Worm (Caenorhabditis elegans) whole organism, late embryonic: ENCODE data around the gene ssp-10.

Experiments used
- C38D4.7 ChIP-seq: fragments of 200-800 bp; sonication (Bioruptor generic); optimal IDR thresholded peaks from 2 replicates; lab custom pipeline; 2018; ENCODE audit warnings: mild to moderate bottlenecking, missing genetic modification characterization, moderate library complexity, missing compliant biosample characterization
- F13H6.1 ChIP-seq: sonication (generic microtip); optimal IDR thresholded peaks from 2 replicates; lab custom pipeline; 2016; ENCODE audit warnings: missing genetic modification characterization, missing compliant biosample characterization
- K02D7.2 ChIP-seq: sonication (generic microtip); optimal IDR thresholded peaks from 2 replicates; lab custom pipeline; 2017; ENCODE audit warnings: mild to moderate bottlenecking, missing genetic modification characterization, missing compliant biosample characterization
- K09A11.1 ChIP-seq: sonication (generic microtip); optimal IDR thresholded peaks from 2 replicates; lab custom pipeline; 2017; ENCODE audit warnings: antibody characterized with exemption, mild to moderate bottlenecking, missing genetic modification characterization, missing compliant biosample characterization; ENCODE audit not compliant: insufficient read depth
- Y22D7AL.16 ChIP-seq: sonication (generic microtip); optimal IDR thresholded peaks from 2 replicates; lab custom pipeline; 2016; ENCODE audit warnings: missing genetic modification characterization, missing compliant biosample characterization
- ama-1 ChIP-seq: fragments of 150-350 bp; optimal IDR thresholded peaks from 2 replicates; lab custom pipeline; 2014
- ceh-14 ChIP-seq: sonication (generic microtip); optimal IDR thresholded peaks from 2 replicates; lab custom pipeline; 2016; ENCODE audit warnings: missing genotype, missing genetic modification characterization, missing compliant biosample characterization
- ceh-19 ChIP-seq: fragments of 200-800 bp; sonication (Bioruptor generic); optimal IDR thresholded peaks from 2 replicates; lab custom pipeline; 2018; ENCODE audit warnings: mild to moderate bottlenecking, missing genetic modification characterization, missing compliant biosample characterization
- ceh-2 ChIP-seq: sonication (generic microtip); optimal IDR thresholded peaks from 2 replicates; lab custom pipeline; 2016; ENCODE audit warnings: missing genotype, missing genetic modification characterization, missing compliant biosample characterization
- ceh-22 ChIP-seq: sonication (generic microtip); optimal IDR thresholded peaks from 2 replicates; lab custom pipeline; 2017; ENCODE audit warnings: missing biosample characterization, missing genetic modification characterization
- ceh-30 ChIP-seq: fragments of 150-350 bp; optimal IDR thresholded peaks from 2 replicates; lab custom pipeline; 2014; ENCODE audit warnings: missing biosample characterization, missing genetic modification characterization
- ceh-48 ChIP-seq: sonication (generic microtip); optimal IDR thresholded peaks from 2 replicates; lab custom pipeline; 2016; ENCODE audit warnings: missing genetic modification characterization, inconsistent platforms, missing compliant biosample characterization
- ceh-6 ChIP-seq: fragments of 200-800 bp; sonication (Bioruptor generic); optimal IDR thresholded peaks from 2 replicates; lab custom pipeline; 2018; ENCODE audit warnings: mild to moderate bottlenecking, missing genetic modification characterization, missing compliant biosample characterization
- ceh-9 ChIP-seq: sonication (generic microtip); optimal IDR thresholded peaks from 2 replicates; lab custom pipeline; 2016; ENCODE audit warnings: mild to moderate bottlenecking, missing genetic modification characterization, inconsistent platforms, missing compliant biosample characterization
- che-1 ChIP-seq: sonication (generic microtip); optimal IDR thresholded peaks from 2 replicates; lab custom pipeline; 2016; ENCODE audit warnings: mild to moderate bottlenecking, missing genetic modification characterization, missing compliant biosample characterization
- dve-1 ChIP-seq: sonication (generic microtip); optimal IDR thresholded peaks from 2 replicates; lab custom pipeline; 2017; ENCODE audit warnings: antibody characterized with exemption, mild to moderate bottlenecking, missing genetic modification characterization, missing compliant biosample characterization
- elt-2 ChIP-seq: sonication (generic microtip); optimal IDR thresholded peaks from 2 replicates; lab custom pipeline; 2016; ENCODE audit warnings: missing genetic modification reagents, missing genetic modification characterization, missing compliant biosample characterization
- elt-4 ChIP-seq: sonication (generic microtip); optimal IDR thresholded peaks from 2 replicates; lab custom pipeline; 2016; ENCODE audit warnings: missing genetic modification characterization, missing compliant biosample characterization
- ets-4 ChIP-seq: sonication (generic microtip); optimal IDR thresholded peaks from 2 replicates; lab custom pipeline; 2016; ENCODE audit warnings: missing genetic modification characterization, missing compliant biosample characterization
- fkh-10 ChIP-seq: fragments of 150-350 bp; optimal IDR thresholded peaks from 2 replicates; lab custom pipeline; 2014; ENCODE audit warnings: missing biosample characterization, missing genetic modification reagents, missing genetic modification characterization
- fkh-6 ChIP-seq: sonication (generic microtip); optimal IDR thresholded peaks from 2 replicates; lab custom pipeline; 2016; ENCODE audit warnings: missing genetic modification characterization, missing compliant biosample characterization
- gmeb-2 ChIP-seq: sonication (generic microtip); optimal IDR thresholded peaks from 2 replicates; lab custom pipeline; 2016; ENCODE audit warnings: missing genetic modification characterization, inconsistent platforms, missing compliant biosample characterization
- hlh-13 ChIP-seq: fragments of 200-800 bp; sonication (Bioruptor generic); optimal IDR thresholded peaks from 2 replicates; lab custom pipeline; 2018; ENCODE audit warnings: mild to moderate bottlenecking, missing genetic modification characterization, missing compliant biosample characterization
- hlh-30 ChIP-seq: sonication (generic microtip); optimal IDR thresholded peaks from 2 replicates; lab custom pipeline; 2017; ENCODE audit warnings: antibody characterized with exemption, missing genetic modification characterization, missing compliant biosample characterization; ENCODE audit not compliant: insufficient read depth
- hlh-6 ChIP-seq: sonication (generic microtip); optimal IDR thresholded peaks from 2 replicates; lab custom pipeline; 2016; ENCODE audit warnings: missing genotype, missing genetic modification characterization, missing compliant biosample characterization
- lin-11 ChIP-seq: fragments of 200-800 bp; sonication (Bioruptor generic); optimal IDR thresholded peaks from 2 replicates; lab custom pipeline; 2018; ENCODE audit warnings: mild to moderate bottlenecking, missing genetic modification characterization, missing compliant biosample characterization
- mec-3 ChIP-seq: sonication (generic microtip); optimal IDR thresholded peaks from 2 replicates; lab custom pipeline; 2016; ENCODE audit warnings: borderline replicate concordance, missing genetic modification characterization, missing compliant biosample characterization
- pag-3 ChIP-seq: sonication (generic microtip); optimal IDR thresholded peaks from 2 replicates; lab custom pipeline; 2016; ENCODE audit warnings: missing compliant biosample characterization, missing genetic modification characterization, borderline replicate concordance
- pax-1 ChIP-seq: fragments of 150-350 bp; optimal IDR thresholded peaks from 2 replicates; lab custom pipeline; 2014; ENCODE audit warnings: missing biosample characterization, missing genetic modification characterization
- pha-2 ChIP-seq: sonication (generic microtip); optimal IDR thresholded peaks from 2 replicates; lab custom pipeline; 2017; ENCODE audit warnings: mild to moderate bottlenecking, missing genetic modification characterization, missing compliant biosample characterization
- sdc-2 ChIP-seq: sonication (generic microtip); optimal IDR thresholded peaks from 2 replicates; lab custom pipeline; 2016; ENCODE audit warnings: missing genotype, missing genetic modification characterization, missing compliant biosample characterization
- sox-2 ChIP-seq: fragments of 200-800 bp; sonication (Bioruptor generic); IDR thresholded peaks from 2 replicates; pipeline ENCODE4 v1.3.6; 2022; ENCODE audit warnings: missing genetic modification reagents, missing genetic modification characterization, missing compliant biosample characterization
- sox-4 ChIP-seq: sonication (generic microtip); optimal IDR thresholded peaks from 2 replicates; lab custom pipeline; 2017; ENCODE audit warnings: mild to moderate bottlenecking, missing genetic modification characterization, inconsistent platforms, missing compliant biosample characterization
- tbx-2 ChIP-seq: sonication (generic microtip); optimal IDR thresholded peaks from 2 replicates; lab custom pipeline; 2016; ENCODE audit warnings: missing genetic modification characterization, missing compliant biosample characterization
- unc-3 ChIP-seq, 2 experiments: fragments of 200-800 bp in 1 of 2; sonication (Bioruptor generic) in 1 of 2; sonication (generic microtip) in 1 of 2; conservative IDR thresholded peaks in 1 of 2; optimal IDR thresholded peaks in 1 of 2; 2 replicates each; pipeline versions ENCODE4 v1.3.6 to Lab custom; 2016 to 2022; ENCODE audit warnings: missing compliant biosample characterization in 2 of 2, missing genetic modification characterization in 2 of 2, missing genetic modification reagents in 1 of 2
- zip-5 ChIP-seq: sonication (generic microtip); optimal IDR thresholded peaks from 2 replicates; lab custom pipeline; 2016; ENCODE audit warnings: missing genetic modification characterization, missing compliant biosample characterization

Gene ssp-10

ce11 chrIV:9857952-9858488, 7.2 kb upstream of the ssp-10 start, which contains the start of gene npp-1 (continued):
- TF ChIP-seq pag-3 (tag; lab: Kevin White, UChicago) (no peak), unc-3 (GFP tag; conservative IDR thresholded peaks at IDR 0.05; lab: Robert Waterston, UW) (no peak), unc-3 (tag; optimal IDR thresholded peaks at IDR 0.05; lab: Kevin White, UChicago) (no peak), che-1 (tag; lab: Kevin White, UChicago) (no peak), fkh-6 (tag; lab: Kevin White, UChicago) (no peak), sdc-2 (no peak), hlh-30 (tag; lab: Kevin White, UChicago) (no peak), ceh-48 (tag; lab: Kevin White, UChicago) (peak; percentile 38), ceh-19 (GFP tag; lab: Kevin White, UChicago) (no peak), K09A11.1 (no peak), Y22D7AL.16 (tag; lab: Kevin White, UChicago) (no peak), sox-2 (GFP tag; lab: Robert Waterston, UW) (no peak), C38D4.7 (no peak), pax-1 (tag; lab: Kevin White, UChicago) (no peak), ceh-6 (GFP tag; lab: Kevin White, UChicago) (no peak), ceh-30 (tag; lab: Kevin White, UChicago) (no peak)

- TF ChIP-seq pha-2 (tag; lab: Kevin White, UChicago) (no peak), lin-11 (tag; lab: Kevin White, UChicago) (no peak), ceh-9 (tag; lab: Kevin White, UChicago) (no peak), tbx-2 (tag; lab: Kevin White, UChicago) (no peak), sdc-2 (no peak), sox-4 (tag; lab: Kevin White, UChicago) (no peak), fkh-10 (GFP tag; lab: Kevin White, UChicago) (no peak), C38D4.7 (no peak), unc-3 (GFP tag; conservative IDR thresholded peaks at IDR 0.05; lab: Robert Waterston, UW) (no peak), unc-3 (tag; optimal IDR thresholded peaks at IDR 0.05; lab: Kevin White, UChicago) (no peak), ets-4 (tag; lab: Kevin White, UChicago) (no peak), K09A11.1 (no peak)
These were observed 4.9 kb upstream of the ssp-10 start, which contains the start of gene K07F5.12 for ce11 chrIV:9855712-9856111. TSS of gene K07F5.12 (plus strand) at chrIV:9856012.

ce11 chrIV:9854952-9855351, 4.1 kb upstream of the ssp-10 start:
- peak; percentile 51 for TF ChIP-seq elt-2 (tag; lab: Kevin White, UChicago)
- TF ChIP-seq K02D7.2 = no peak
- TF ChIP-seq hlh-6 (tag; lab: Kevin White, UChicago) = no peak
- no peak for TF ChIP-seq zip-5 (tag; lab: Kevin White, UChicago)
- TF ChIP-seq gmeb-2 (tag; lab: Kevin White, UChicago) = no peak
- TF ChIP-seq dve-1 (tag; lab: Kevin White, UChicago) = no peak
- TF ChIP-seq, all 69 proteins: peak for 1

- TF ChIP-seq ets-4 (tag; lab: Kevin White, UChicago) (no peak), sdc-2 (peak; percentile 9)
These were observed 2.1 kb upstream of the ssp-10 start for ce11 chrIV:9852818-9853466.

ce11 chrIV:9852250-9852649, 1.4 kb upstream of the ssp-10 start, which contains the start of gene ssq-1:
TSS of gene ssq-1 (plus strand) at chrIV:9852550.
- TF ChIP-seq hlh-13 (GFP tag; lab: Kevin White, UChicago) (no peak), ceh-2 (no peak), pax-1 (tag; lab: Kevin White, UChicago) (no peak), ceh-14 (tag; lab: Kevin White, UChicago) (no peak), unc-3 (GFP tag; conservative IDR thresholded peaks at IDR 0.05; lab: Robert Waterston, UW) (no peak), unc-3 (tag; optimal IDR thresholded peaks at IDR 0.05; lab: Kevin White, UChicago) (no peak), sox-2 (GFP tag; lab: Robert Waterston, UW) (no peak), gmeb-2 (tag; lab: Kevin White, UChicago) (no peak), elt-4 (tag; lab: Kevin White, UChicago) (no peak), hlh-30 (tag; lab: Kevin White, UChicago) (no peak), F13H6.1 (no peak), ceh-22 (tag; lab: Kevin White, UChicago) (no peak), mec-3 (tag; lab: Kevin White, UChicago) (no peak), ama-1 (lab: Kevin White, UChicago) (no peak), fkh-10 (GFP tag; lab: Kevin White, UChicago) (no peak)
